Fruit fly (Drosophila melanogaster) whole organism, embryonic: ENCODE data around the gene net.

Experiments
- CG14050 ChIP-seq: fragments of 200-800 bp; sonication (Bioruptor generic); IDR thresholded peaks from 3 replicates; pipeline ENCODE4 v1.3.6; 2022; ENCODE audit warnings: missing biosample characterization, missing genetic modification characterization
- dan ChIP-seq: fragments of 200-800 bp; sonication (Bioruptor generic); IDR thresholded peaks from 2 replicates; pipeline ENCODE4 v1.3.6; 2022; ENCODE audit warnings: missing biosample characterization, missing genetic modification characterization
- gro ChIP-seq: fragments of 200-800 bp; sonication (Bioruptor generic); optimal IDR thresholded peaks from 2 replicates; lab custom pipeline; 2016; ENCODE audit warnings: missing biosample characterization, missing genetic modification characterization
- jigr1 ChIP-seq: fragments of 200-800 bp; sonication (Bioruptor generic); IDR thresholded peaks from 3 replicates; pipeline ENCODE4 v1.3.6; 2022; ENCODE audit warnings: missing biosample characterization, missing genetic modification characterization
- scrt ChIP-seq: fragments of 200-800 bp; sonication (Bioruptor generic); optimal IDR thresholded peaks from 2 replicates; lab custom pipeline; 2018; ENCODE audit warnings: missing biosample characterization, mild to moderate bottlenecking, missing genetic modification characterization, moderate library complexity
- sima ChIP-seq: fragments of 200-800 bp; sonication (Bioruptor generic); optimal IDR thresholded peaks from 2 replicates; lab custom pipeline; 2016; ENCODE audit warnings: missing biosample characterization, missing genetic modification characterization

- no peak for TF ChIP-seq jigr1 (GFP tag; lab: Robert Waterston, UW)
- TF ChIP-seq dan, result no peak
- TF ChIP-seq CG14050 (GFP tag; lab: Robert Waterston, UW), result no peak
- TF ChIP-seq gro (GFP tag; lab: Kevin White, UChicago), result no peak
- TF ChIP-seq sima (GFP tag; lab: Kevin White, UChicago), result no peak
- TF ChIP-seq scrt (GFP tag; lab: Kevin White, UChicago), result no peak
Observed at dm6 chr2L:53108-53507, 34.1 kb downstream of the net start.
